Fruit fly (Drosophila melanogaster) whole organism, pupa: Measurements from ENCODE around the gene IFT46.

Experiments used
- CG13204 ChIP-seq: fragments of 200-800 bp; sonication (Bioruptor generic); optimal IDR thresholded peaks from 2 replicates; lab custom pipeline; 2018; ENCODE audit warnings: missing biosample characterization, mild to moderate bottlenecking, missing genetic modification characterization, moderate library complexity
- CG17806 ChIP-seq: fragments of 200-800 bp; sonication (Bioruptor generic); optimal IDR thresholded peaks from 2 replicates; lab custom pipeline; 2018; ENCODE audit warnings: missing biosample characterization, mild to moderate bottlenecking, missing genetic modification characterization, moderate library complexity
- CG32121 ChIP-seq: fragments of 200-800 bp; sonication (Bioruptor generic); IDR thresholded peaks from 2 replicates; pipeline ENCODE4 v1.3.6; 2022; ENCODE audit warnings: missing biosample characterization, missing genetic modification characterization
- CG8159 ChIP-seq: fragments of 200-800 bp; sonication (Bioruptor generic); optimal IDR thresholded peaks from 3 replicates; lab custom pipeline; 2018; ENCODE audit warnings: missing biosample characterization, mild to moderate bottlenecking, missing genetic modification characterization, moderate library complexity
- CG9948 ChIP-seq: fragments of 200-800 bp; sonication (Bioruptor generic); optimal IDR thresholded peaks from 2 replicates; lab custom pipeline; 2018; ENCODE audit warnings: missing biosample characterization, mild to moderate bottlenecking, missing genetic modification characterization, moderate library complexity
- D1 ChIP-seq: fragments of 200-800 bp; sonication (Bioruptor generic); optimal IDR thresholded peaks from 2 replicates; lab custom pipeline; 2018; ENCODE audit warnings: missing biosample characterization, mild to moderate bottlenecking, missing genetic modification characterization, moderate library complexity
- EcR ChIP-seq: fragments of 200-800 bp; sonication (Bioruptor generic); optimal IDR thresholded peaks from 3 replicates; lab custom pipeline; 2019; ENCODE audit warnings: missing biosample characterization, missing genetic modification characterization, mild to moderate bottlenecking, moderate library complexity, missing genetic modification reagents
- Pif1A ChIP-seq: fragments of 200-800 bp; sonication (Bioruptor generic); optimal IDR thresholded peaks from 3 replicates; lab custom pipeline; 2016; ENCODE audit warnings: missing biosample characterization, missing genetic modification characterization
- Pif1B ChIP-seq: fragments of 200-800 bp; sonication (Bioruptor generic); optimal IDR thresholded peaks from 3 replicates; lab custom pipeline; 2016; ENCODE audit warnings: missing biosample characterization, missing genetic modification characterization
- Snoo ChIP-seq: fragments of 200-800 bp; sonication (Bioruptor generic); optimal IDR thresholded peaks from 3 replicates; lab custom pipeline; 2017; ENCODE audit warnings: missing biosample characterization, mild to moderate bottlenecking, missing genetic modification characterization, inconsistent platforms
- gl ChIP-seq: fragments of 200-800 bp; sonication (Bioruptor generic); optimal IDR thresholded peaks from 2 replicates; lab custom pipeline; 2018; ENCODE audit warnings: missing biosample characterization, mild to moderate bottlenecking, missing genetic modification characterization
- rn ChIP-seq: fragments of 200-800 bp; sonication (Bioruptor generic); IDR thresholded peaks from 2 replicates; pipeline ENCODE4 v1.3.6; 2022; ENCODE audit warnings: missing biosample characterization, missing genetic modification characterization

dm6 chr2L:18625470-18625869 is 9.6 kb upstream of the IFT46 start:
- no peak for TF ChIP-seq EcR (GFP tag; lab: Kevin White, UChicago)
- no peak for TF ChIP-seq Pif1B (GFP tag; lab: Kevin White, UChicago)
- TF ChIP-seq D1 (tag; lab: Kevin White, UChicago): no peak
- TF ChIP-seq gl: no peak
- no peak for TF ChIP-seq CG8159 (tag; lab: Kevin White, UChicago)
- TF ChIP-seq CG32121 (GFP tag; lab: Robert Waterston, UW): no peak
- no peak for TF ChIP-seq CG17806 (tag; lab: Kevin White, UChicago)
- TF ChIP-seq Snoo (tag; lab: Kevin White, UChicago): no peak
- no peak for TF ChIP-seq rn (GFP tag; lab: Robert Waterston, UW)
- TF ChIP-seq CG13204 (GFP tag; lab: Kevin White, UChicago): no peak
- no peak for TF ChIP-seq Pif1A (GFP tag; lab: Kevin White, UChicago)
- TF ChIP-seq CG9948: no peak
